Worm (Caenorhabditis elegans): ENCODE results near the gene Y73C8C.4.

Gene Y73C8C.4

DNA sequence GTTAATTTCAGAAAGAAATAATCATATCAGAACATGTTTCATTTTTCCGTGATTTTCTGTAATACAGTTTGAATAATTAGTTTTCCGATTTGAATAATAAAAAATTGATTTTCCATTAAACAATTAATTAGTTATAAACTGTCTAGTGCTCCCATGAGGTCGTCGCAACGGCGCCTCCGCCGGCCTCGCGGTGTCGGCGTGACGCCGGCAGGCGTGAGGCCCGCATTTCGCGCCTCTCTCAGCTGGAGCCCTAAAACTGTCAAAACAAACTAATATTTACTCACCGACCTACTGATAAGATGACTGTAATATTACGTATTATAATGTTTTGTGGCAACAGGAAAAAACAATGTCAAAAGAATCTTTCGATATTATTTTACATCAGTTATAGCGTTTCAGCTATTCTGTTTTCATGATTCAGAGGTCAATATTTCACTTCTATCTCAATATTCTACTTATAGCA, 31.4 kb upstream of the Y73C8C.4 start, which contains the start of gene F02C9.2:
Gene F02C9.2, plus strand, starts transcription at position 413 of the 463 bp plus-strand sequence.
- no peak for TF ChIP-seq tra-4 (tag; optimal IDR thresholded peaks at IDR 0.05)
- TF ChIP-seq tbx-37 (GFP tag; conservative IDR thresholded peaks at IDR 0.05), result no peak
- TF ChIP-seq sea-1 (GFP tag; conservative IDR thresholded peaks at IDR 0.05), result no peak

DNA sequence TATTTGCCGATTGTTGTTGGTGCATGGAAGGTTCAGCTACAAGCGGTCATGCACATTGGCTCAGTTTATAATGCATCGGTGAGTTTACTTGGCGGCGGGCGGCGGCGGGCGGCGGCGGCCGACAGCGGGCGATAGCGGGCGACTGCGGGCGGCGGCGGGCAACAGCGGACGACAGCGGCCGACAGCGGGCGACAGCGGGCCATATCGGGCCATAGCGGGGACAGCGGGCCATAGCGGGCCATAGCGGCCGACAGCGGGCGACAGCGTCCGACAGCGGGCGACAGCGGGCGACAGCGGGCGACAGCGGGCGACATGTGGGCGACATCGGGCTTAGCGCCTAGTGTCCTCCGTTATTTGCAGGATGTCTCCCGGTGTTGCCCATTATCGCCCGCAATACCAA, 30.2 kb upstream of the Y73C8C.4 start:
- TF ChIP-seq tbx-11 (GFP tag; IDR thresholded peaks at IDR 0.05) (no peak), pes-1 (GFP tag; IDR thresholded peaks at IDR 0.05) (0 out of 2 replicates have a peak, but pooled peaks have one; percentile 30)

DNA sequence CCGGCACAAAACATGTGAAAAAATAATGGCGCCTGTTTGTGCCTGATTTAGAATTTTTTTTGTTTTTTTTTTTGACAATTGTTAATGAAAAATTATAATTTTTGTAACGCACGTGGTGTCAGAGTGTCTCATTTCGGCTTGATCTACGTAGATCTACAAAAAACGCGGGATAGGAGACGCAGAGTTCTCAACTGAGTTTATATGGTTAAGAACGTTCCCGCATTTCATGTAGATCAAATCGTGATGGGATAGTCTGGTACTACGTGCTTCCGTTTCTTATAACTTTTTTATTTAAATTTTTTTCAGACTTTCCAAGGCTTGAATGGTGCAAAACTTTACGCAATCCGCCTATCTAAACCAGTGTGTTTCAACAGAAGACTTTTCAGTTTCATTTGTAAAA, 26.9 kb upstream of the Y73C8C.4 start, which contains the start of gene tat-6:
Gene tat-6, plus strand, starts transcription at position 301 of the 400 bp plus-strand sequence.
- TF ChIP-seq aly-1 (tag; optimal IDR thresholded peaks at IDR 0.05), result no peak
- TF ChIP-seq hmg-4 (GFP tag; optimal IDR thresholded peaks at IDR 0.05), result no peak
- TF ChIP-seq ceh-36 (tag; optimal IDR thresholded peaks at IDR 0.05), result no peak
- no peak for TF ChIP-seq flt-1 (GFP tag; IDR thresholded peaks at IDR 0.05)
- TF ChIP-seq F13C5.2 (tag; optimal IDR thresholded peaks at IDR 0.05), result no peak
- TF ChIP-seq sea-1 (GFP tag; conservative IDR thresholded peaks at IDR 0.05), result no peak
- no peak for TF ChIP-seq ets-7 (tag; optimal IDR thresholded peaks at IDR 0.05)
- TF ChIP-seq ceh-13 (GFP tag; optimal IDR thresholded peaks at IDR 0.05), result no peak
- no peak for TF ChIP-seq scrt-1 (GFP tag; IDR thresholded peaks at IDR 0.05)

DNA sequence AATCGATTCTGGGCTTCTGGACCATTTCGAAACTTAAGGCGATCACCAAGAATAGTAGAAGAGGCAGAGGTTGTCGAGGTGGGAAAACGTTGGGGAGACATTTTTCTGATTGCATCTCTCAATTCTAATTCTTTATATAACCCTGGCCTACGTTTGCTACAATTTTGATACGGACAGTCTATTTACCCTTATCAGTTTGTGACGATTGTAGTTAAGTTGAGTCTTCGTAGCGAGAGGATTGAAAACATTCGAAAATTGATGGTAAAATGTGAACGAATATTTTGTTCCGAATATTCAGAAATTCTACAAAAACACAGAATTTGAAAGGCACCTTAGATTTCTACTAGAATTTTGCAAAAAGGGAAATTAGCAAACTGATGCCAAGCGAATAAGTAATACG, 25.7 kb upstream of the Y73C8C.4 start, which contains the start of gene Y73C8C.10:
Gene Y73C8C.10, minus strand, starts transcription at position 101 of the 400 bp plus-strand sequence.
- TF ChIP-seq flt-1 (GFP tag; IDR thresholded peaks at IDR 0.05) (no peak), hmg-4 (GFP tag; optimal IDR thresholded peaks at IDR 0.05) (no peak), tbx-11 (GFP tag; IDR thresholded peaks at IDR 0.05) (no peak), F13C5.2 (tag; optimal IDR thresholded peaks at IDR 0.05) (no peak)

DNA sequence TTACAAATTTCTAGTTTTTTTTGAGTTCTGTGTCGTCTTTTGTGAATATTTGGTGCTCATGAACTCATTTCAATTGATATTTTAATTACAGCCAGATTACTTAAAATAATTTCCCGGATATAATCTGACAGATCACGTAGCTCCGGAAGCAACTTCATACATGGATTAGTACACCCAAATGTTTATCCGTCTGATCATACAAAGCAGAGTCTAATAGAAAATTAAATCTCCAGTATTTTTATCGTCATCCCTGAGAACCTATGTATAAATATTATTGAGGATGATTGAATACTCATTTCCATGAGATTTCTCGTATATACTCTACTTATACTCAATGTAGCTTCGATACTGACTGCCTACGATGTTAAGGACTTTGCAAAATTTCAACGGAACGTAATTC, 23.0 kb upstream of the Y73C8C.4 start, which contains the start of gene Y73C8C.12:
Gene Y73C8C.12, plus strand, starts transcription at position 301 of the 400 bp plus-strand sequence.
- no peak for TF ChIP-seq hnd-1 (tag; optimal IDR thresholded peaks at IDR 0.05)
- TF ChIP-seq ama-1 (optimal IDR thresholded peaks at IDR 0.05), result no peak
- TF ChIP-seq hmbx-1 (tag; optimal IDR thresholded peaks at IDR 0.05), result no peak
- no peak for TF ChIP-seq ceh-36 (tag; optimal IDR thresholded peaks at IDR 0.05)
- no peak for TF ChIP-seq hmg-4 (GFP tag; optimal IDR thresholded peaks at IDR 0.05)
- no peak for TF ChIP-seq pes-1 (GFP tag; IDR thresholded peaks at IDR 0.05)
- no peak for TF ChIP-seq tra-4 (tag; optimal IDR thresholded peaks at IDR 0.05)
- TF ChIP-seq tbx-37 (GFP tag; conservative IDR thresholded peaks at IDR 0.05), result no peak
- TF ChIP-seq F13C5.2 (tag; optimal IDR thresholded peaks at IDR 0.05), result no peak
- no peak for TF ChIP-seq ceh-13 (GFP tag; optimal IDR thresholded peaks at IDR 0.05)
- no peak for TF ChIP-seq tbx-11 (GFP tag; IDR thresholded peaks at IDR 0.05)

DNA sequence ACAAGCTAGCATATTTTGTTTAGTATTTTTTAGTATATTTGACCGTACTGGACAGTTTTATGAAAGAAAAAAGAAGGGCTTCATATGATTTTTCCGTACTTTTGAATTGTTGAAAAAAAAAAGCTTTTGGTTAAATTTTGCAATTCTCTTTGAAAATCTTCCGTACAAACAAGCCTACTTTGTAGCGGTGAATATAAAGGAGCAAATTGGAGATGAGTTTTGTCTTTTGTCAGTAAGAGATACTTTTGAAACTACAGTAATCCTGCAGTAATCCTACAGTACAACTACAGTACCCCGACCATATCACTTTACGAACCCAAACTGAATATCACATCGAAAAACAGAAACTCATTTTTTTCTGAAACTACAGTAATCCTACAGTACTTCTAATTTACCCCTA, 20.5 kb upstream of the Y73C8C.4 start:
- TF ChIP-seq scrt-1 (GFP tag; IDR thresholded peaks at IDR 0.05) (no peak), hmg-4 (GFP tag; optimal IDR thresholded peaks at IDR 0.05) (no peak), aly-1 (tag; optimal IDR thresholded peaks at IDR 0.05) (no peak), ama-1 (optimal IDR thresholded peaks at IDR 0.05) (no peak), ets-7 (tag; optimal IDR thresholded peaks at IDR 0.05) (no peak), hmbx-1 (tag; optimal IDR thresholded peaks at IDR 0.05) (no peak), tbx-37 (GFP tag; conservative IDR thresholded peaks at IDR 0.05) (no peak), hnd-1 (tag; optimal IDR thresholded peaks at IDR 0.05) (no peak), ceh-13 (GFP tag; optimal IDR thresholded peaks at IDR 0.05) (no peak), flt-1 (GFP tag; IDR thresholded peaks at IDR 0.05) (no peak)

DNA sequence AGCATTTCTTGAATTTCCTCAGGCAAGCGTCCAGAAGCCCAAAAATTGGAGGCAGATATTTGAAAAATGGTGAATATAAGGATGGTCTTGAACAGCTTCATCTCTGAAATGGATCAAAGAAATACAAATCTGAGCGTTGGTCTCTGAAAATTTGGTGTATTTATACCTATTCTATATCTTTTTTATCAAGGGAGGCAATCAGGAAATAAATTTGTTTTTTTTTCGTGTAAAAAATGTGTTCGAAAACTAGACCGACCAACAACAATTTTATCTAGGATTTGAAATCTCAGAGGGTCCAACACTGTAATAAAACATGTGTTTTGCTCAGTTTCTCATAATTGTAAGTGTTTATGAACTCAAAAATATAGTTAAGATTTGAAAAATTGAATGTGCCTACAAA, 19.8 kb upstream of the Y73C8C.4 start, which contains the start of gene srt-56:
Gene srt-56, minus strand, starts transcription at position 101 of the 400 bp plus-strand sequence.
- TF ChIP-seq tbx-11 (GFP tag; IDR thresholded peaks at IDR 0.05), result no peak
- no peak for TF ChIP-seq hmbx-1 (tag; optimal IDR thresholded peaks at IDR 0.05)
- no peak for TF ChIP-seq tra-4 (tag; optimal IDR thresholded peaks at IDR 0.05)
- no peak for TF ChIP-seq flt-1 (GFP tag; IDR thresholded peaks at IDR 0.05)
- no peak for TF ChIP-seq B0310.2 (tag; optimal IDR thresholded peaks at IDR 0.05)
- TF ChIP-seq ceh-36 (tag; optimal IDR thresholded peaks at IDR 0.05), result no peak

DNA sequence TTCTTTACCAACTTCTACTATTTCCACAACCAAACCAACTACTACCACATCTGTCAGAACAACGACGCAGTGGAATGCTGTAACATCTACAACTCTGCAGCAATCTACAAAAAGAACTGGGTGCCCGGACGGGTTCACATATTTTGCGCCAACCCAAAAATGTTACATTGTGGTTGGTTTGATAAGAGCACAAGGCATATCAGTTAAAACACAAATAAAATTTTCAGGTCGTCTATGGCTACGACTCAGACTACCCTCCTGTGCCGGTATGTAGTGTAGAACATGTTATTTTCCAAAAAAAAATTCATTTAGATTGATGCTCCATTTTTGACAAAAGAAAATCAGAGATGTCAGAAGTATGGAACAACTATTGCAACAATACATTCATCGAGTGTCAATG, 17.2 kb upstream of the Y73C8C.4 start:
- no peak for TF ChIP-seq F13C5.2 (tag; optimal IDR thresholded peaks at IDR 0.05)
- TF ChIP-seq B0310.2 (tag; optimal IDR thresholded peaks at IDR 0.05), result no peak
- TF ChIP-seq ama-1 (optimal IDR thresholded peaks at IDR 0.05), result no peak
- TF ChIP-seq flt-1 (GFP tag; IDR thresholded peaks at IDR 0.05), result no peak
- TF ChIP-seq tra-4 (tag; optimal IDR thresholded peaks at IDR 0.05), result no peak
- no peak for TF ChIP-seq ets-7 (tag; optimal IDR thresholded peaks at IDR 0.05)
- no peak for TF ChIP-seq tbx-11 (GFP tag; IDR thresholded peaks at IDR 0.05)
- no peak for TF ChIP-seq aly-1 (tag; optimal IDR thresholded peaks at IDR 0.05)
- TF ChIP-seq pes-1 (GFP tag; IDR thresholded peaks at IDR 0.05), result no peak
- no peak for TF ChIP-seq hmg-4 (GFP tag; optimal IDR thresholded peaks at IDR 0.05)
- no peak for TF ChIP-seq ceh-13 (GFP tag; optimal IDR thresholded peaks at IDR 0.05)
- no peak for TF ChIP-seq hmbx-1 (tag; optimal IDR thresholded peaks at IDR 0.05)
- TF ChIP-seq tbx-37 (GFP tag; conservative IDR thresholded peaks at IDR 0.05), result no peak
- no peak for TF ChIP-seq sea-1 (GFP tag; conservative IDR thresholded peaks at IDR 0.05)
- no peak for TF ChIP-seq scrt-1 (GFP tag; IDR thresholded peaks at IDR 0.05)
- TF ChIP-seq hnd-1 (tag; optimal IDR thresholded peaks at IDR 0.05), result no peak
- no peak for TF ChIP-seq ceh-36 (tag; optimal IDR thresholded peaks at IDR 0.05)

DNA sequence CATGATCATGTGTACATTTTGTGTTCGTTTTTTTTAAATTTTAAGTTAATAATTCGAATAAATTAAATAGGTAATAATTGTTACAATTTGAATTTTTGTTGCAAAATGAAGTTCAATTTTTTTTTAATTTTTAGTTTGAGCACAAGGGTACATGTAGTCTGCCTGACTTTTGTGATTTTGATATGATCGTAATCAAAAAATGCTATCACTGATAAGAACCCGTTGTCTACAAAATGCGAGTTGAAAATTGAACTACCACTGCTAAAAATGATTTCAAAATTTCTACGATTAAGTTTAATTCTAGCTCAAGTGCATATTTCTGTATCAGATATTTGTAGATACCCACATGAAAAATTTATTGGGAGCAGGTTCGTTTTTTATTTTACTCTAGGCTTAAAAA, 16.2 kb upstream of the Y73C8C.4 start, which contains the start of gene clec-210:
Gene clec-210, plus strand, starts transcription at position 211 of the 400 bp plus-strand sequence.
- TF ChIP-seq aly-1 (tag; optimal IDR thresholded peaks at IDR 0.05) (no peak), ceh-36 (tag; optimal IDR thresholded peaks at IDR 0.05) (no peak), F13C5.2 (tag; optimal IDR thresholded peaks at IDR 0.05) (no peak), B0310.2 (tag; optimal IDR thresholded peaks at IDR 0.05) (no peak), flt-1 (GFP tag; IDR thresholded peaks at IDR 0.05) (no peak), scrt-1 (GFP tag; IDR thresholded peaks at IDR 0.05) (no peak), sea-1 (GFP tag; conservative IDR thresholded peaks at IDR 0.05) (no peak), ceh-13 (GFP tag; optimal IDR thresholded peaks at IDR 0.05) (no peak), tbx-11 (GFP tag; IDR thresholded peaks at IDR 0.05) (no peak), hmbx-1 (tag; optimal IDR thresholded peaks at IDR 0.05) (no peak), ets-7 (tag; optimal IDR thresholded peaks at IDR 0.05) (no peak), hmg-4 (GFP tag; optimal IDR thresholded peaks at IDR 0.05) (no peak), hnd-1 (tag; optimal IDR thresholded peaks at IDR 0.05) (no peak), pes-1 (GFP tag; IDR thresholded peaks at IDR 0.05) (no peak), ama-1 (optimal IDR thresholded peaks at IDR 0.05) (no peak), tra-4 (tag; optimal IDR thresholded peaks at IDR 0.05) (no peak), tbx-37 (GFP tag; conservative IDR thresholded peaks at IDR 0.05) (no peak)

All from whole organism, early embryonic.